Fruit fly (Drosophila melanogaster) whole organism, embryonic: Measurements from ENCODE around the gene CG31104.

ENCODE experiments used
- CG10209 ChIP-seq: fragments of 200-800 bp; sonication (Bioruptor generic); optimal IDR thresholded peaks from 3 replicates; lab custom pipeline; 2017; ENCODE audit warnings: missing biosample characterization, mild to moderate bottlenecking, missing genetic modification characterization, missing genetic modification reagents
- CG11085 ChIP-seq: fragments of 200-800 bp; sonication (Bioruptor generic); IDR thresholded peaks from 2 replicates; pipeline ENCODE4 v1.3.6; 2022; ENCODE audit warnings: missing biosample characterization, missing genetic modification characterization
- CG11398 ChIP-seq: fragments of 200-800 bp; sonication (Bioruptor generic); optimal IDR thresholded peaks from 2 replicates; lab custom pipeline; 2016; ENCODE audit warnings: missing biosample characterization, missing genetic modification characterization
- CG11560 ChIP-seq: fragments of 200-800 bp; sonication (Bioruptor generic); IDR thresholded peaks from 3 replicates; pipeline ENCODE4 v1.3.6; 2022; ENCODE audit warnings: missing biosample characterization, missing genetic modification characterization
- CG12104 ChIP-seq: fragments of 200-800 bp; sonication (Bioruptor generic); optimal IDR thresholded peaks from 3 replicates; lab custom pipeline; 2016; ENCODE audit warnings: missing biosample characterization, missing genetic modification characterization
- CG1233 ChIP-seq: fragments of 200-800 bp; sonication (Bioruptor generic); optimal IDR thresholded peaks from 4 replicates; lab custom pipeline; 2018; ENCODE audit warnings: missing biosample characterization, mild to moderate bottlenecking, missing genetic modification characterization
- CG14860 ChIP-seq: fragments of 200-800 bp; sonication (Bioruptor generic); IDR thresholded peaks from 3 replicates; pipeline ENCODE4 v1.3.6; 2022; ENCODE audit warnings: missing biosample characterization, missing genetic modification characterization; ENCODE audit not compliant: partially characterized antibody
- CG16813 ChIP-seq: fragments of 200-800 bp; sonication (Bioruptor generic); IDR thresholded peaks from 3 replicates; pipeline ENCODE4 v1.3.6; 2022; ENCODE audit warnings: missing biosample characterization, missing genetic modification characterization; ENCODE audit not compliant: partially characterized antibody
- CG17359 ChIP-seq: fragments of 200-800 bp; sonication (Bioruptor generic); optimal IDR thresholded peaks from 3 replicates; lab custom pipeline; 2018; ENCODE audit warnings: missing biosample characterization, mild to moderate bottlenecking, missing genetic modification characterization, moderate library complexity
- CG17361 ChIP-seq: fragments of 200-800 bp; sonication (Bioruptor generic); IDR thresholded peaks from 3 replicates; pipeline ENCODE4 v1.3.6; 2022; ENCODE audit warnings: missing biosample characterization, missing genetic modification characterization
- CG17568 ChIP-seq: fragments of 200-800 bp; sonication (Bioruptor generic); optimal IDR thresholded peaks from 2 replicates; lab custom pipeline; 2018; ENCODE audit warnings: missing biosample characterization, mild to moderate bottlenecking, missing genetic modification characterization, moderate library complexity
- CG17802 ChIP-seq: fragments of 200-800 bp; sonication (Bioruptor generic); optimal IDR thresholded peaks from 2 replicates; lab custom pipeline; 2018; ENCODE audit warnings: missing biosample characterization, mild to moderate bottlenecking, missing genetic modification characterization, moderate library complexity
- CG2120 ChIP-seq: fragments of 200-800 bp; sonication (Bioruptor generic); optimal IDR thresholded peaks from 3 replicates; lab custom pipeline; 2016; ENCODE audit warnings: missing biosample characterization, missing genetic modification characterization
- CG2199 ChIP-seq: fragments of 200-800 bp; sonication (Bioruptor generic); IDR thresholded peaks from 3 replicates; pipeline ENCODE4 v1.3.6; 2022; ENCODE audit warnings: missing biosample characterization, missing genetic modification characterization
- CG2712 ChIP-seq: fragments of 200-800 bp; optimal IDR thresholded peaks from 3 replicates; lab custom pipeline; 2019; ENCODE audit warnings: missing biosample characterization, mild to moderate bottlenecking, missing genetic modification characterization, moderate library complexity
- CG31388 ChIP-seq: fragments of 200-800 bp; sonication (Bioruptor generic); optimal IDR thresholded peaks from 2 replicates; lab custom pipeline; 2016; ENCODE audit warnings: missing biosample characterization, missing genetic modification characterization
- CG5953 ChIP-seq: fragments of 200-800 bp; sonication (Bioruptor generic); IDR thresholded peaks from 2 replicates; pipeline ENCODE4 v1.3.6; 2022; ENCODE audit warnings: missing biosample characterization, missing genetic modification characterization
- CG6791 ChIP-seq: fragments of 200-800 bp; sonication (Bioruptor generic); IDR thresholded peaks from 3 replicates; pipeline ENCODE4 v1.3.6; 2022; ENCODE audit warnings: missing biosample characterization, missing genetic modification characterization; ENCODE audit not compliant: partially characterized antibody
- CG7987 ChIP-seq: fragments of 200-800 bp; sonication (Bioruptor generic); optimal IDR thresholded peaks from 2 replicates; lab custom pipeline; 2018; ENCODE audit warnings: missing biosample characterization, mild to moderate bottlenecking, missing genetic modification characterization, moderate library complexity
- CG8290 ChIP-seq, 3 experiments: fragments of 200-800 bp; sonication (Bioruptor generic); optimal IDR thresholded peaks; 2 replicates each; lab custom pipeline; 2016 to 2019; ENCODE audit warnings: missing biosample characterization in 3 of 3, missing genetic modification characterization in 3 of 3, mild to moderate bottlenecking in 2 of 3, moderate library complexity in 1 of 3
- CG8359 ChIP-seq: fragments of 200-800 bp; sonication (Bioruptor generic); optimal IDR thresholded peaks from 2 replicates; lab custom pipeline; 2017; ENCODE audit warnings: missing biosample characterization, mild to moderate bottlenecking, missing genetic modification characterization, borderline replicate concordance
- CG9817 ChIP-seq: fragments of 200-800 bp; sonication (Bioruptor generic); optimal IDR thresholded peaks from 2 replicates; lab custom pipeline; 2018; ENCODE audit warnings: missing biosample characterization, mild to moderate bottlenecking, missing genetic modification characterization, moderate library complexity
- CrebB ChIP-seq: fragments of 200-800 bp; sonication (Bioruptor generic); optimal IDR thresholded peaks from 3 replicates; lab custom pipeline; 2018; ENCODE audit warnings: missing biosample characterization, mild to moderate bottlenecking, missing genetic modification characterization
- D19B ChIP-seq: fragments of 200-800 bp; sonication (Bioruptor generic); optimal IDR thresholded peaks from 2 replicates; lab custom pipeline; 2017; ENCODE audit warnings: missing biosample characterization, mild to moderate bottlenecking, missing genetic modification characterization
- Dek ChIP-seq: fragments of 200-800 bp; sonication (Bioruptor generic); optimal IDR thresholded peaks from 3 replicates; lab custom pipeline; 2019; ENCODE audit warnings: missing biosample characterization, mild to moderate bottlenecking, missing genetic modification characterization, moderate library complexity
- Hr3 ChIP-seq: fragments of 200-800 bp; sonication (Bioruptor generic); optimal IDR thresholded peaks from 3 replicates; lab custom pipeline; 2016; ENCODE audit warnings: missing biosample characterization, missing genetic modification characterization
- Hr78 ChIP-seq, 2 experiments: fragments of 200-800 bp in 1 of 2; fragments of >200 bp in 1 of 2; sonication (Bioruptor generic) in 1 of 2; optimal IDR thresholded peaks; 2 replicates each; lab custom pipeline; 2017 to 2019; ENCODE audit warnings: missing biosample characterization in 2 of 2, missing genetic modification characterization in 2 of 2, mild to moderate bottlenecking in 1 of 2, moderate library complexity in 1 of 2
- NfI ChIP-seq: fragments of 200-800 bp; sonication (Bioruptor generic); optimal IDR thresholded peaks from 3 replicates; lab custom pipeline; 2018; ENCODE audit warnings: missing biosample characterization, mild to moderate bottlenecking, missing genetic modification characterization, moderate library complexity
- Rx ChIP-seq: fragments of 200-800 bp; sonication (Bioruptor generic); IDR thresholded peaks from 2 replicates; pipeline ENCODE4 v1.3.6; 2022; ENCODE audit warnings: missing biosample characterization, missing genetic modification characterization
- ac ChIP-seq: fragments of 200-800 bp; sonication (Bioruptor generic); optimal IDR thresholded peaks from 3 replicates; lab custom pipeline; 2017; ENCODE audit warnings: missing biosample characterization, mild to moderate bottlenecking, missing genetic modification characterization
- cas ChIP-seq: fragments of 200-800 bp; sonication (Bioruptor generic); IDR thresholded peaks from 2 replicates; pipeline ENCODE4 v1.3.6; 2022; ENCODE audit warnings: missing biosample characterization, missing genetic modification characterization
- chif ChIP-seq, 2 experiments: fragments of 200-800 bp; sonication (Bioruptor generic); optimal IDR thresholded peaks; 3 replicates each; lab custom pipeline; 2016; ENCODE audit warnings: missing biosample characterization in 2 of 2, missing genetic modification characterization in 2 of 2
- chn ChIP-seq: fragments of 200-800 bp; sonication (Bioruptor generic); optimal IDR thresholded peaks from 2 replicates; lab custom pipeline; 2016; ENCODE audit warnings: missing biosample characterization, missing genetic modification characterization
- ci ChIP-seq: fragments of 200-800 bp; sonication (Bioruptor generic); IDR thresholded peaks from 3 replicates; pipeline ENCODE4 v1.3.6; 2022; ENCODE audit warnings: missing biosample characterization, missing genetic modification characterization
- crol ChIP-seq: fragments of 200-800 bp; sonication (Bioruptor generic); IDR thresholded peaks from 2 replicates; pipeline ENCODE4 v1.3.6; 2022; ENCODE audit warnings: missing biosample characterization, missing genetic modification characterization
- disco-r ChIP-seq: fragments of 200-800 bp; sonication (Bioruptor generic); optimal IDR thresholded peaks from 2 replicates; lab custom pipeline; 2016; ENCODE audit warnings: missing biosample characterization, missing genetic modification characterization
- en ChIP-seq: fragments of 200-800 bp; sonication (Bioruptor generic); optimal IDR thresholded peaks from 2 replicates; lab custom pipeline; 2016; ENCODE audit warnings: missing biosample characterization, missing genetic modification characterization
- gem ChIP-seq: fragments of 200-800 bp; sonication (Bioruptor generic); optimal IDR thresholded peaks from 2 replicates; lab custom pipeline; 2019; ENCODE audit warnings: missing biosample characterization, mild to moderate bottlenecking, missing genetic modification characterization, moderate library complexity
- kay ChIP-seq: fragments of 200-800 bp; sonication (Bioruptor generic); optimal IDR thresholded peaks from 2 replicates; lab custom pipeline; 2016; ENCODE audit warnings: missing biosample characterization, missing genetic modification characterization
- luna ChIP-seq: fragments of 200-800 bp; sonication (Bioruptor generic); optimal IDR thresholded peaks from 2 replicates; lab custom pipeline; 2016; ENCODE audit warnings: missing biosample characterization, missing genetic modification characterization
- pho ChIP-seq: fragments of 200-800 bp; sonication (Bioruptor generic); optimal IDR thresholded peaks from 2 replicates; lab custom pipeline; 2016; ENCODE audit warnings: missing biosample characterization, missing genetic modification characterization
- repo ChIP-seq: fragments of 200-800 bp; sonication (Bioruptor generic); optimal IDR thresholded peaks from 2 replicates; lab custom pipeline; 2016; ENCODE audit warnings: missing biosample characterization, missing genetic modification characterization
- run ChIP-seq: fragments of 200-800 bp; sonication (Bioruptor generic); optimal IDR thresholded peaks from 3 replicates; lab custom pipeline; 2018; ENCODE audit warnings: missing biosample characterization, mild to moderate bottlenecking, missing genetic modification characterization
- seq ChIP-seq: fragments of 200-800 bp; sonication (Bioruptor generic); IDR thresholded peaks from 2 replicates; pipeline ENCODE4 v1.3.6; 2022; ENCODE audit warnings: missing biosample characterization, missing genetic modification characterization
- sna ChIP-seq: fragments of 200-800 bp; sonication (Bioruptor generic); IDR thresholded peaks from 2 replicates; pipeline ENCODE4 v1.3.6; 2022; ENCODE audit warnings: missing biosample characterization, missing genetic modification characterization; ENCODE audit not compliant: partially characterized antibody
- tio ChIP-seq: fragments of 200-800 bp; sonication (Bioruptor generic); optimal IDR thresholded peaks from 2 replicates; lab custom pipeline; 2017; ENCODE audit warnings: missing biosample characterization, missing genetic modification characterization, inconsistent platforms
- unpg ChIP-seq: fragments of 200-800 bp; sonication (Bioruptor generic); optimal IDR thresholded peaks from 3 replicates; lab custom pipeline; 2018; ENCODE audit warnings: missing biosample characterization, mild to moderate bottlenecking, missing genetic modification characterization, moderate library complexity
- wdn ChIP-seq: fragments of 200-800 bp; sonication (Bioruptor generic); IDR thresholded peaks from 2 replicates; pipeline ENCODE4 v1.3.6; 2022; ENCODE audit warnings: missing biosample characterization, missing genetic modification characterization
- zfh1 ChIP-seq: fragments of 200-800 bp; sonication (Bioruptor generic); IDR thresholded peaks from 3 replicates; pipeline ENCODE4 v1.3.6; 2022; ENCODE audit warnings: missing biosample characterization, missing genetic modification characterization

Gene CG31104

dm6 chr3R:25258628-25259240, 26.5 kb upstream of the CG31104 start, which contains the start of gene CG11857 (continued):
- peak; percentile 99 for TF ChIP-seq CG11085 (GFP tag; lab: Robert Waterston, UW)
- TF ChIP-seq Dek (tag; lab: Kevin White, UChicago) = peak; percentile 98
- TF ChIP-seq CrebB (tag; lab: Kevin White, UChicago) = peak; percentile 96
- TF ChIP-seq unpg (GFP tag; lab: Kevin White, UChicago) = peak; percentile 98
- TF ChIP-seq seq (GFP tag; lab: Robert Waterston, UW) = peak; percentile 97
- TF ChIP-seq luna = peak; percentile 91
- TF ChIP-seq CG2199 (GFP tag; lab: Robert Waterston, UW) = peak; percentile 99
- peak; percentile 90 for TF ChIP-seq en (GFP tag; lab: Kevin White, UChicago)
- peak; percentile 87 for TF ChIP-seq CG8359 (GFP tag; lab: Kevin White, UChicago)
- peak; percentile 94 for TF ChIP-seq CG11398
- peak; percentile 99 for TF ChIP-seq ci (GFP tag; lab: Robert Waterston, UW)
- TF ChIP-seq CG12104 (GFP tag; lab: Kevin White, UChicago) = peak; percentile 97
- peak; percentile 98 for TF ChIP-seq chn (GFP tag; lab: Kevin White, UChicago)
- peak; percentile 99 for TF ChIP-seq CG2120
- TF ChIP-seq disco-r (GFP tag; lab: Kevin White, UChicago) = peak; percentile 93
- peak; percentile 98 for TF ChIP-seq CG6791
- peak; percentile 96 for TF ChIP-seq CG5953 (GFP tag; lab: Robert Waterston, UW)
- TF ChIP-seq repo = peak; percentile 95
- peak; percentile 80 for TF ChIP-seq crol (GFP tag; lab: Robert Waterston, UW)
- TF ChIP-seq CG17568 (GFP tag; lab: Kevin White, UChicago) = no peak
- TF ChIP-seq CG9817 (tag; lab: Kevin White, UChicago) = peak; percentile 99
- peak; percentile 98 for TF ChIP-seq Rx
- TF ChIP-seq CG8290 (GFP tag; optimal IDR thresholded peaks at IDR 0.05; lab: Kevin White, UChicago) = peak; percentile 98
- TF ChIP-seq CG8290 (tag; optimal IDR thresholded peaks at IDR 0.05; lab: Kevin White, UChicago) = peak; percentile 90 to 97
- TF ChIP-seq pho = peak; percentile 98
- TF ChIP-seq CG10209 (GFP tag; lab: Kevin White, UChicago) = peak; percentile 97
- TF ChIP-seq kay (GFP tag; lab: Kevin White, UChicago) = peak; percentile 98
- TF ChIP-seq zfh1 (GFP tag; lab: Robert Waterston, UW) = peak; percentile 99
- peak; percentile 97 for TF ChIP-seq CG31388
- peak; percentile 90 for TF ChIP-seq D19B (GFP tag; lab: Kevin White, UChicago)
- TF ChIP-seq CG17802 (tag; lab: Kevin White, UChicago) = peak; percentile 88
- TF ChIP-seq sna (GFP tag; lab: Robert Waterston, UW) = peak; percentile 100
- TF ChIP-seq Hr3 = peak; percentile 99
- peak; percentile 98 for TF ChIP-seq NfI (GFP tag; lab: Kevin White, UChicago)
- peak; percentile 80 for TF ChIP-seq run
- peak; percentile 99 for TF ChIP-seq CG17361 (GFP tag; lab: Robert Waterston, UW)
- peak; percentile 100 for TF ChIP-seq CG14860
- TF ChIP-seq wdn (GFP tag; lab: Robert Waterston, UW) = peak; percentile 97
- peak; percentile 98 for TF ChIP-seq cas (GFP tag; lab: Robert Waterston, UW)
- TF ChIP-seq Hr78 (GFP tag; optimal IDR thresholded peaks at IDR 0.05; lab: Kevin White, UChicago) = no peak
- peak; percentile 98 for TF ChIP-seq CG17359
- TF ChIP-seq CG2712 (tag; lab: Kevin White, UChicago) = peak; percentile 98
- TF ChIP-seq ac = peak; percentile 89
- peak; percentile 100 for TF ChIP-seq CG16813 (GFP tag; lab: Robert Waterston, UW)
- peak; percentile 98 for TF ChIP-seq CG1233 (GFP tag; lab: Kevin White, UChicago)
- TF ChIP-seq CG7987 (GFP tag; lab: Kevin White, UChicago) = peak; percentile 95
- peak; percentile 99 for TF ChIP-seq gem
- no peak for TF ChIP-seq tio (GFP tag; lab: Kevin White, UChicago)
- peak; percentile 97 to 98 for TF ChIP-seq chif (GFP tag; optimal IDR thresholded peaks at IDR 0.05; lab: Kevin White, UChicago)
- peak; percentile 93 for TF ChIP-seq CG11560 (tag; lab: Robert Waterston, UW)
